Fruit fly (Drosophila melanogaster): ENCODE data around the gene colt.

- no peak for TF ChIP-seq CG12155 (GFP tag; optimal IDR thresholded peaks at IDR 0.05)
- TF ChIP-seq CG14050 (GFP tag; IDR thresholded peaks at IDR 0.05), result no peak
Observed at dm6 chr2L:2812137-2812536, 42.3 kb upstream of the colt start, which contains the start of gene CG2964.
